Fruit fly (Drosophila melanogaster) whole organism: ENCODE data around the gene CG13310.

Source experiments
- CG8478 ChIP-seq: fragments of >200 bp; optimal IDR thresholded peaks from 2 replicates; lab custom pipeline; 2018; ENCODE audit warnings: inconsistent platforms
- Dll ChIP-seq: fragments of >200 bp; optimal IDR thresholded peaks from 2 replicates; lab custom pipeline; 2017
- EcR ChIP-seq, 2 experiments: fragments of >200 bp; optimal IDR thresholded peaks; 2 replicates each; lab custom pipeline; 2017; ENCODE audit warnings: missing biosample characterization in 2 of 2, missing genetic modification characterization in 2 of 2, missing genetic modification reagents in 2 of 2
- pan ChIP-seq: fragments of >200 bp; optimal IDR thresholded peaks from 2 replicates; lab custom pipeline; 2017
- psq ChIP-seq: fragments of >200 bp; optimal IDR thresholded peaks from 2 replicates; lab custom pipeline; 2017
- usp ChIP-seq: fragments of >200 bp; optimal IDR thresholded peaks from 2 replicates; lab custom pipeline; 2017; ENCODE audit warnings: missing biosample characterization, missing genetic modification characterization, mixed read lengths

CG13310 gene

dm6 chr3L:8830954-8831353 is 30.6 kb upstream of the CG13310 start:
- TF ChIP-seq CG8478 (lab: Kevin White, UChicago) (no peak), EcR (GFP tag; optimal IDR thresholded peaks at IDR 0.05; lab: Kevin White, UChicago) (no peak), psq (lab: Kevin White, UChicago) (no peak), pan (no peak)

- TF ChIP-seq Dll (no peak), psq (lab: Kevin White, UChicago) (no peak), pan (no peak), usp (GFP tag; lab: Kevin White, UChicago) (no peak), EcR (GFP tag; optimal IDR thresholded peaks at IDR 0.05; lab: Kevin White, UChicago) (no peak), CG8478 (lab: Kevin White, UChicago) (no peak)
Measured at dm6 chr3L:8830017-8830702, 29.8 kb upstream of the CG13310 start.

dm6 chr3L:8829572-8829971 is 29.2 kb upstream of the CG13310 start:
- no peak for TF ChIP-seq Dll
- TF ChIP-seq psq (lab: Kevin White, UChicago) = no peak
- TF ChIP-seq pan = no peak
- TF ChIP-seq usp (GFP tag; lab: Kevin White, UChicago) = no peak
- no peak for TF ChIP-seq CG8478 (lab: Kevin White, UChicago)
- TF ChIP-seq EcR (GFP tag; optimal IDR thresholded peaks at IDR 0.05; lab: Kevin White, UChicago) = no peak

dm6 chr3L:8827868-8828159 is 27.5 kb upstream of the CG13310 start:
- no peak for TF ChIP-seq psq (lab: Kevin White, UChicago)
- no peak for TF ChIP-seq Dll
- no peak for TF ChIP-seq pan
- TF ChIP-seq usp (GFP tag; lab: Kevin White, UChicago) = no peak
- no peak for TF ChIP-seq EcR (GFP tag; optimal IDR thresholded peaks at IDR 0.05; lab: Kevin White, UChicago)
- TF ChIP-seq CG8478 (lab: Kevin White, UChicago) = no peak

dm6 chr3L:8827133-8827867 is 27.0 kb upstream of the CG13310 start, which contains the start of gene dally:
Gene dally (plus strand): TSS chr3L:8827505.
- no peak for TF ChIP-seq CG8478 (lab: Kevin White, UChicago)
- no peak for TF ChIP-seq usp (GFP tag; lab: Kevin White, UChicago)
- TF ChIP-seq pan = no peak
- no peak for TF ChIP-seq EcR (GFP tag; optimal IDR thresholded peaks at IDR 0.05; lab: Kevin White, UChicago)
- no peak for TF ChIP-seq Dll
- TF ChIP-seq psq (lab: Kevin White, UChicago) = no peak

- TF ChIP-seq Dll (no peak), pan (no peak), psq (lab: Kevin White, UChicago) (no peak), CG8478 (lab: Kevin White, UChicago) (no peak), usp (GFP tag; lab: Kevin White, UChicago) (no peak), EcR (GFP tag; optimal IDR thresholded peaks at IDR 0.05; lab: Kevin White, UChicago) (no peak)
Measured at dm6 chr3L:8826038-8826437, 25.7 kb upstream of the CG13310 start.

dm6 chr3L:8825560-8825959 is 25.2 kb upstream of the CG13310 start:
- TF ChIP-seq psq (lab: Kevin White, UChicago) (no peak), CG8478 (lab: Kevin White, UChicago) (no peak), Dll (no peak)

- TF ChIP-seq CG8478 (lab: Kevin White, UChicago) = no peak
- no peak for TF ChIP-seq psq (lab: Kevin White, UChicago)
- TF ChIP-seq usp (GFP tag; lab: Kevin White, UChicago) = no peak
- TF ChIP-seq EcR (GFP tag; optimal IDR thresholded peaks at IDR 0.05; lab: Kevin White, UChicago) = no peak
- TF ChIP-seq Dll = no peak
- no peak for TF ChIP-seq pan
Measured at dm6 chr3L:8825030-8825407, 24.7 kb upstream of the CG13310 start.

dm6 chr3L:8824403-8825029 is 24.2 kb upstream of the CG13310 start:
- TF ChIP-seq usp (GFP tag; lab: Kevin White, UChicago) (no peak), EcR (GFP tag; optimal IDR thresholded peaks at IDR 0.05; lab: Kevin White, UChicago) (no peak), psq (lab: Kevin White, UChicago) (no peak), pan (no peak), CG8478 (lab: Kevin White, UChicago) (no peak), Dll (no peak)

- TF ChIP-seq usp (GFP tag; lab: Kevin White, UChicago) (no peak), EcR (GFP tag; optimal IDR thresholded peaks at IDR 0.05; lab: Kevin White, UChicago) (no peak), CG8478 (lab: Kevin White, UChicago) (no peak), Dll (no peak), pan (no peak), psq (lab: Kevin White, UChicago) (no peak)
Measured at dm6 chr3L:8823730-8824374, 23.5 kb upstream of the CG13310 start.

dm6 chr3L:8822881-8823435 is 22.6 kb upstream of the CG13310 start:
- TF ChIP-seq pan = no peak
- no peak for TF ChIP-seq Dll
- no peak for TF ChIP-seq usp (GFP tag; lab: Kevin White, UChicago)
- no peak for TF ChIP-seq CG8478 (lab: Kevin White, UChicago)
- peak in 1 of 2 experiments; percentile 16 for TF ChIP-seq EcR (GFP tag; optimal IDR thresholded peaks at IDR 0.05; lab: Kevin White, UChicago)
- TF ChIP-seq psq (lab: Kevin White, UChicago) = no peak
